Worm (Caenorhabditis elegans) whole organism, L1 larva: Measurements from ENCODE around the gene rde-12.

Source experiments
- Y116A8C.19 ChIP-seq: sonication (generic microtip); optimal IDR thresholded peaks from 2 replicates; lab custom pipeline; 2016; ENCODE audit warnings: missing compliant biosample characterization, missing genetic modification characterization, borderline replicate concordance
- ama-1 ChIP-seq: fragments of 150-350 bp; optimal IDR thresholded peaks from 2 replicates; lab custom pipeline; 2014
- ceh-82 ChIP-seq, 3 experiments: fragments of 150-350 bp in 1 of 3; sonication (generic microtip) in 2 of 3; optimal IDR thresholded peaks; 2 replicates each; lab custom pipeline; 2014 to 2017; ENCODE audit warnings: missing biosample characterization in 3 of 3, missing genetic modification characterization in 3 of 3
- nhr-12 ChIP-seq: sonication (generic microtip); optimal IDR thresholded peaks from 2 replicates; lab custom pipeline; 2017; ENCODE audit warnings: missing biosample characterization, missing genetic modification characterization
- zag-1 ChIP-seq: fragments of 150-350 bp; optimal IDR thresholded peaks from 2 replicates; lab custom pipeline; 2014; ENCODE audit warnings: missing biosample characterization, missing genetic modification characterization

ce11 chrV:13690276-13690675 is 25.1 kb downstream of the rde-12 start:
- TF ChIP-seq Y116A8C.19 (tag; lab: Kevin White, UChicago): no peak
- TF ChIP-seq nhr-12: no peak
- TF ChIP-seq ceh-82 (tag; optimal IDR thresholded peaks at IDR 0.05; lab: Kevin White, UChicago): no peak
- no peak for TF ChIP-seq zag-1 (tag; lab: Kevin White, UChicago)
- no peak for TF ChIP-seq ama-1
